Fruit fly (Drosophila melanogaster): ENCODE measurements around the gene Nubp2.

Gene Nubp2

dm6 chr3L:20526196-20526740, at the start of gene Nubp2 (continued):
- TF ChIP-seq CG4820 (GFP tag; optimal IDR thresholded peaks at IDR 0.05) = peak; percentile 95
- TF ChIP-seq scrt (GFP tag; optimal IDR thresholded peaks at IDR 0.05) = peak; percentile 96
- peak; percentile 82 for TF ChIP-seq disco-r (GFP tag; optimal IDR thresholded peaks at IDR 0.05)
- TF ChIP-seq CG11560 (tag; IDR thresholded peaks at IDR 0.05) = peak; percentile 83
- peak; percentile 92 for TF ChIP-seq Dad (GFP tag; optimal IDR thresholded peaks at IDR 0.05)
- peak; percentile 83 for TF ChIP-seq grn (GFP tag; optimal IDR thresholded peaks at IDR 0.05)
- TF ChIP-seq cwo (GFP tag; optimal IDR thresholded peaks at IDR 0.05) = peak; percentile 88
- TF ChIP-seq CG12391 (tag; optimal IDR thresholded peaks at IDR 0.05) = peak; percentile 98
- peak; percentile 92 for TF ChIP-seq tx (GFP tag; optimal IDR thresholded peaks at IDR 0.05)
- TF ChIP-seq Aef1 (GFP tag; IDR thresholded peaks at IDR 0.05) = peak; percentile 91
- peak; percentile 90 for TF ChIP-seq Elba2 (GFP tag; optimal IDR thresholded peaks at IDR 0.05)
- peak; percentile 81 for TF ChIP-seq MBD-R2 (GFP tag; IDR thresholded peaks at IDR 0.05)
- peak; percentile 97 for TF ChIP-seq HLH54F (GFP tag; optimal IDR thresholded peaks at IDR 0.05)
- peak; percentile 98 for TF ChIP-seq CG31441 (GFP tag; IDR thresholded peaks at IDR 0.05)
- peak; percentile 88 for TF ChIP-seq CG7357 (GFP tag; IDR thresholded peaks at IDR 0.05)
- TF ChIP-seq Doc3 (GFP tag; IDR thresholded peaks at IDR 0.05; ENCODE audit: partially characterized antibody) = no peak
- TF ChIP-seq Atf-2 (GFP tag; optimal IDR thresholded peaks at IDR 0.05) = peak; percentile 91
- TF ChIP-seq Trl (optimal IDR thresholded peaks at IDR 0.05) = no peak
- peak; percentile 92 for TF ChIP-seq Trl (GFP tag; optimal IDR thresholded peaks at IDR 0.05)
- TF ChIP-seq Hr51 (GFP tag; optimal IDR thresholded peaks at IDR 0.05) = peak; percentile 92 to 95
- TF ChIP-seq CG13287 (GFP tag; IDR thresholded peaks at IDR 0.05; ENCODE audit: partially characterized antibody) = 0 out of 2 replicates have a peak, but pooled peaks have one; percentile 7
- TF ChIP-seq MTF-1 (GFP tag; optimal IDR thresholded peaks at IDR 0.05; ENCODE audit: borderline replicate concordance) = peak; percentile 65
- TF ChIP-seq GATAe (GFP tag; conservative IDR thresholded peaks at IDR 0.05) = peak; percentile 90
- TF ChIP-seq crol (GFP tag; IDR thresholded peaks at IDR 0.05) = no peak
- TF ChIP-seq CG2116 (GFP tag; optimal IDR thresholded peaks at IDR 0.05) = peak; percentile 84
- peak; percentile 82 for TF ChIP-seq ap (GFP tag; IDR thresholded peaks at IDR 0.05)
- TF ChIP-seq CG31224 (GFP tag; IDR thresholded peaks at IDR 0.05) = peak; percentile 89
- TF ChIP-seq Ada2b (GFP tag; IDR thresholded peaks at IDR 0.05) = peak; percentile 90
- peak; percentile 15 for TF ChIP-seq Kr (GFP tag; optimal IDR thresholded peaks at IDR 0.05)
- peak; percentile 71; the same call in 2 of the 3 replicates for TF ChIP-seq gce (GFP tag; IDR thresholded peaks at IDR 0.05)
- TF ChIP-seq trh (GFP tag; optimal IDR thresholded peaks at IDR 0.05) = peak; percentile 95
- peak; percentile 94 for TF ChIP-seq sisA (GFP tag; IDR thresholded peaks at IDR 0.05)
- peak; percentile 76 for TF ChIP-seq CG2875 (GFP tag; optimal IDR thresholded peaks at IDR 0.05)
- TF ChIP-seq chinmo (GFP tag; IDR thresholded peaks at IDR 0.05; ENCODE audit: partially characterized antibody) = no peak
- TF ChIP-seq CG10565 (GFP tag; optimal IDR thresholded peaks at IDR 0.05) = peak; percentile 78
- TF ChIP-seq ATbp (GFP tag; optimal IDR thresholded peaks at IDR 0.05) = peak; percentile 88
- peak; percentile 80 for TF ChIP-seq CG8359 (GFP tag; optimal IDR thresholded peaks at IDR 0.05; ENCODE audit: borderline replicate concordance)
- no peak for TF ChIP-seq br (optimal IDR thresholded peaks at IDR 0.05)
- TF ChIP-seq CG9437 (GFP tag; optimal IDR thresholded peaks at IDR 0.05) = peak; percentile 90
- TF ChIP-seq CoRest (tag; optimal IDR thresholded peaks at IDR 0.05) = peak; percentile 98
- TF ChIP-seq CG12236 (GFP tag; optimal IDR thresholded peaks at IDR 0.05) = peak; percentile 88
- peak; percentile 76 for TF ChIP-seq CG17802 (tag; optimal IDR thresholded peaks at IDR 0.05)
- peak; percentile 95 for TF ChIP-seq CG34376 (GFP tag; optimal IDR thresholded peaks at IDR 0.05)
- no peak for TF ChIP-seq pan (optimal IDR thresholded peaks at IDR 0.05)
- TF ChIP-seq pan (GFP tag; optimal IDR thresholded peaks at IDR 0.05 in 1 of 2, IDR thresholded peaks at IDR 0.05 in 1 of 2) = peak in 1 of 2 experiments; percentile 90
- TF ChIP-seq CG12769 (tag; optimal IDR thresholded peaks at IDR 0.05) = peak; percentile 94
- TF ChIP-seq CG3838 (GFP tag; optimal IDR thresholded peaks at IDR 0.05) = peak; percentile 93
- peak; percentile 87 for TF ChIP-seq ranshi (GFP tag; IDR thresholded peaks at IDR 0.05)
- TF ChIP-seq Six4 (GFP tag; optimal IDR thresholded peaks at IDR 0.05) = peak; percentile 91
- TF ChIP-seq Nf-YA (GFP tag; IDR thresholded peaks at IDR 0.05) = peak; percentile 78
- TF ChIP-seq wek (GFP tag; optimal IDR thresholded peaks at IDR 0.05) = peak; percentile 99

Data from whole organism, embryonic.